Worm (Caenorhabditis elegans) whole organism, mixed stage, embryonic: Measurements from ENCODE around the gene suex-2.
A peak's percentile ranks its signal among the peaks of the same experiment; 100 is the strongest.

Source experiments
- ces-1 ChIP-seq: fragments of 150-350 bp; optimal IDR thresholded peaks from 2 replicates; lab custom pipeline; 2014; ENCODE audit warnings: missing biosample characterization, missing genetic modification reagents, missing genetic modification characterization
- lsy-2 ChIP-seq: fragments of 150-350 bp; optimal IDR thresholded peaks from 2 replicates; lab custom pipeline; 2014; ENCODE audit warnings: missing biosample characterization, missing genetic modification characterization
- mep-1 ChIP-seq: fragments of 150-350 bp; optimal IDR thresholded peaks from 2 replicates; lab custom pipeline; 2017; ENCODE audit warnings: missing biosample characterization, missing genetic modification reagents, missing genetic modification characterization, inconsistent platforms
- nhr-12 ChIP-seq: fragments of 150-350 bp; optimal IDR thresholded peaks from 2 replicates; lab custom pipeline; 2014; ENCODE audit warnings: missing biosample characterization, missing genetic modification characterization
- nhr-76 ChIP-seq: sonication (generic microtip); optimal IDR thresholded peaks from 2 replicates; lab custom pipeline; 2017; ENCODE audit warnings: missing biosample characterization, missing genetic modification characterization
- unc-62 ChIP-seq: fragments of 150-350 bp; optimal IDR thresholded peaks from 2 replicates; lab custom pipeline; 2014; ENCODE audit warnings: missing biosample characterization, missing genetic modification reagents, missing genetic modification characterization

DNA sequence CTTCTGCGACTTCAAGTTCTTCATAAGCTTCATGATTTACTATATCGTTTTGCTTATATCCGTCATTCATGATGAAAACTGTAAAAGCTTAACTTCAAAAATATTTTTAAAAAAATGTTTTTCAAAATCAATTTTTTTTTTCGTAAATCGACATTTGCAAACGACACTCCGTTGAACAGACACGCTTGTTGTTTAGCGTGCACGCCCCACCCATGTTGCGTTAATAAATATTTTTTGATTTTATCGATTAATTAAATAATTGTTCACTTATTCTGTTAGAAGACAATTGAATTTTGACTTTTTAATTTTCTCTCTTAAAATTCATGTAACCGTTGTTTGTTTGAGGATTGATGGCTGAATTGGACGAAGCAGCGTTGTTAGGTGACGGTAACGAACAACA is 42.1 kb upstream of the suex-2 start, which contains the start of the genes D1046.2 and cfim-2:
- TF ChIP-seq unc-62 (no peak), ces-1 (GFP tag; lab: Kevin White, UChicago) (peak; percentile 53), nhr-76 (tag; lab: Kevin White, UChicago) (no peak), lsy-2 (peak; percentile 12), nhr-12 (no peak), mep-1 (no peak)
